Fruit fly (Drosophila melanogaster): ENCODE results near the gene Rop.

dm6 chr3L:4113998-4114397 lies 24.8 kb downstream of the Rop start:
- no peak for TF ChIP-seq psq (GFP tag; optimal IDR thresholded peaks at IDR 0.05)
- no peak for TF ChIP-seq Sox102F (GFP tag; optimal IDR thresholded peaks at IDR 0.05)
- TF ChIP-seq CG7963 (GFP tag; IDR thresholded peaks at IDR 0.05; ENCODE audit: partially characterized antibody) = no peak
- TF ChIP-seq CG7357 (GFP tag; IDR thresholded peaks at IDR 0.05) = no peak
- no peak for TF ChIP-seq bowl (GFP tag; IDR thresholded peaks at IDR 0.05)
- no peak for TF ChIP-seq CG12071 (GFP tag; optimal IDR thresholded peaks at IDR 0.05)
- TF ChIP-seq Stat92E (GFP tag; optimal IDR thresholded peaks at IDR 0.05) = no peak
- TF ChIP-seq HLH4C (GFP tag; IDR thresholded peaks at IDR 0.05; ENCODE audit: partially characterized antibody) = no peak
- no peak for TF ChIP-seq Taf1 (GFP tag; IDR thresholded peaks at IDR 0.05)
- no peak for TF ChIP-seq salm (tag; optimal IDR thresholded peaks at IDR 0.05)
- no peak for TF ChIP-seq hkb (optimal IDR thresholded peaks at IDR 0.05)
- TF ChIP-seq hkb (GFP tag; IDR thresholded peaks at IDR 0.05) = no peak
